Worm (Caenorhabditis elegans) whole organism, L4 larva: ENCODE results near the gene cpi-2.

ENCODE experiments used
- F49E8.2 ChIP-seq: sonication (generic microtip); optimal IDR thresholded peaks from 2 replicates; lab custom pipeline; 2016; ENCODE audit warnings: missing compliant biosample characterization, mild to moderate bottlenecking, missing genetic modification characterization, borderline replicate concordance
- Y48G9A.11 ChIP-seq: fragments of 200-800 bp; sonication (Bioruptor generic); IDR thresholded peaks from 2 replicates; pipeline ENCODE4 v1.3.6; 2022; ENCODE audit warnings: missing genetic modification reagents, missing genetic modification characterization, missing compliant biosample characterization
- mdl-1 ChIP-seq, 2 experiments: fragments of 150-350 bp in 1 of 2; sonication (generic microtip) in 1 of 2; optimal IDR thresholded peaks; 2 replicates each; lab custom pipeline; 2014 to 2017; ENCODE audit warnings: missing biosample characterization in 2 of 2, missing genetic modification characterization in 2 of 2
- nhr-11 ChIP-seq: fragments of 150-350 bp; optimal IDR thresholded peaks from 2 replicates; lab custom pipeline; 2014; ENCODE audit warnings: missing biosample characterization, missing genetic modification characterization
- nhr-25 ChIP-seq: sonication (generic microtip); optimal IDR thresholded peaks from 2 replicates; lab custom pipeline; 2017; ENCODE audit warnings: missing genetic modification characterization, mild to moderate bottlenecking, missing compliant biosample characterization, antibody characterized with exemption, moderate library complexity, borderline replicate concordance; ENCODE audit not compliant: insufficient read depth
- nhr-6 ChIP-seq: fragments of 150-350 bp; optimal IDR thresholded peaks from 2 replicates; lab custom pipeline; 2014; ENCODE audit warnings: missing biosample characterization, missing genetic modification characterization
- nhr-77 ChIP-seq: fragments of 150-350 bp; optimal IDR thresholded peaks from 2 replicates; lab custom pipeline; 2014; ENCODE audit warnings: missing biosample characterization, missing genetic modification characterization

DNA sequence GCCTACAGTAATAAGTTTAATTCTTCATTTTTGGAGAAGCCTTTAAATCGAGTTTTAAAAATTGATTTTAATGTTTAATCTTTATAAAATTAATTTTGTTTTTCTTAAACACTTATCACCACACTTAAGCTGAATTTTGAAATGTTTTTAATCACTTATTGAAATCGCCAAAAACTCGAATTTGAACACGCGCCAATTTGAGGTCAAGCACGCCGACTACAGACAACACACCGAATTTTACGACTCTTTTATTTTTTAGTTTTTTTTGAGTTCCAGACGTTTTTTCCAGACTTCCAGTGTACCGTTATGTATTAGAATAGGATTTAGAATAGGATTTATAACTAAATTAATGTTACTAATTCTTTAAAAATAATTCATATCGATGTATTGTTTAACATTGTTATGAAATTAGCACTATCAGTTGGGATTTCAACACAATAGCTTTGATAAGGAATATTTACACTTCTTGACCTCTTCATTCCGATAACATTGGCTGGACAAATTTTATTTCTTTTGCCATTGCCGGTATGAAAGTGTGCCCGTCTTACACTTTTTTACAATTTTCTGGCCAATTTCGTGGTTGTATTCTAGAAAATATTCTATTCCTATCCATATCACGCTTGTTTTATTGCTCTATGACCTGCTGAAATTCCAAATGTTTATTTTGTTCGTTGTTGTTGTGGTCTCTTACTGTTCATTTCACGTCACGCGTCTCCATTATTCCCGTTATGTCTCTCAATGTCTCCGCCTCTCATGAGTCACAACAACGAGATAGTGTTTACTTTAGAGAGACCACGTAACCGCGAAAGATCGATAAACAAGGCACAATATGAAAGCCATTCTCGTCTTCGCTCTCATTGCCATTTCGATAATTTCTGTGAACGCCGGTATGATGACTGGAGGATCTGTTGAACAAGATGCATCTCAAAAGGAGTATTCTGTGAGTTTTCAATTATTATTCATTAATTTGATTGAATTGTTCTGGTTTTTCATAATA, at the start of gene cpi-2:
- no peak for TF ChIP-seq F49E8.2 (tag; lab: Kevin White, UChicago)
- TF ChIP-seq nhr-25 (tag; lab: Kevin White, UChicago) = no peak
- peak; percentile 67 for TF ChIP-seq nhr-6 (tag; lab: Kevin White, UChicago)
- TF ChIP-seq mdl-1 (tag; optimal IDR thresholded peaks at IDR 0.05; lab: Kevin White, UChicago) = peak in 1 of 2 experiments; percentile 38
- no peak for TF ChIP-seq nhr-11
- TF ChIP-seq Y48G9A.11 = no peak
- no peak for TF ChIP-seq nhr-77 (tag; lab: Kevin White, UChicago)
